Worm (Caenorhabditis elegans): Measurements from ENCODE around the gene srxa-11.

DNA sequence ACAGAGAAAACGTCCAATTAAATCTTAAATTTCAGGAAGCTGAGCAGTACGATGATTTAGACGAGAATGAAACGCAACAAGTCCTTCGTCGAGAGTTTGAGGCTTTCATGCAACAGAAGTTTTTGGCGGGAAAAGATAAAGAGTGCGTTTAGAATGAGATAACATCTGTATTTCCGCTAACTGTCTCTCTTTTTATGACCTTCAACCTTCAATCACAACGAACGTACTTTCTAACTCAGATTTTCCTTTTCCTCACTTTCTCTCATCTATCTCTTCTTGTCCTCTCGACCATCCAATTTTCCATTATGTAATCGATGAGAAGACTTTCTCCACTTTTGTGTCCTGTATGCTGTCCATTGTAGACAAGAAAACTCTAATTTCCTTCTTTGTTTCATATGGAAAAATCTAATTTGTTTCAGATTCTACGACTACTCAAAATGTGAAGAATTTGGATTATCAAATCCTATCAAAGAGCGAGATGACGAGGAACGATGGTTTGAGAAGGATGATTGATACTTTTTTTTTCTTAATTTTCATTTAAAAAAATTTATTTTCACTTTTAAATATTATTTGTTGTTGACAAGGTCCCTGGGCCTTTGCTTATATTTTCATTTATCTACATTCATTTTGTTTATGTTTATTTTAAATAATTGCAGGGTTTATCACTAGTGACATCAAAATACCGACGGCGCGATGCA lies 39.5 kb downstream of the srxa-11 start, which contains the start of gene sao-1:
- no peak for TF ChIP-seq Y53G8AR.9 (GFP tag; conservative IDR thresholded peaks at IDR 0.05)
- no peak for TF ChIP-seq nhr-179 (tag; optimal IDR thresholded peaks at IDR 0.05)
- TF ChIP-seq dpl-1 (GFP tag; optimal IDR thresholded peaks at IDR 0.05) = no peak
- TF ChIP-seq F49E8.2 (tag; optimal IDR thresholded peaks at IDR 0.05; ENCODE audit: insufficient read depth) = no peak
